Fruit fly (Drosophila melanogaster) whole organism, embryonic: ENCODE data around the gene Fmr1.
A peak's percentile ranks its signal among the peaks of the same experiment; 100 is the strongest.

ENCODE experiments used
- Adf1 ChIP-seq: fragments of 200-800 bp; sonication (Bioruptor generic); IDR thresholded peaks from 2 replicates; pipeline ENCODE4 v1.3.6; 2022; ENCODE audit warnings: missing biosample characterization, missing genetic modification characterization
- B-H2 ChIP-seq: fragments of 200-800 bp; sonication (Bioruptor generic); optimal IDR thresholded peaks from 2 replicates; lab custom pipeline; 2018; ENCODE audit warnings: missing biosample characterization, mild to moderate bottlenecking, missing genetic modification characterization
- BEAF-32 ChIP-seq: fragments of 200-800 bp; sonication (Bioruptor generic); optimal IDR thresholded peaks from 3 replicates; lab custom pipeline; 2017; ENCODE audit warnings: missing biosample characterization, missing genetic modification characterization, mild to moderate bottlenecking, moderate library complexity, missing genetic modification reagents
- CG10209 ChIP-seq: fragments of 200-800 bp; sonication (Bioruptor generic); optimal IDR thresholded peaks from 3 replicates; lab custom pipeline; 2017; ENCODE audit warnings: missing biosample characterization, mild to moderate bottlenecking, missing genetic modification characterization, missing genetic modification reagents
- CG11085 ChIP-seq: fragments of 200-800 bp; sonication (Bioruptor generic); IDR thresholded peaks from 2 replicates; pipeline ENCODE4 v1.3.6; 2022; ENCODE audit warnings: missing biosample characterization, missing genetic modification characterization
- CG12236 ChIP-seq: fragments of 200-800 bp; sonication (Bioruptor generic); optimal IDR thresholded peaks from 2 replicates; lab custom pipeline; 2016; ENCODE audit warnings: missing biosample characterization, missing genetic modification characterization
- CG12299 ChIP-seq: fragments of 200-800 bp; sonication (Bioruptor generic); optimal IDR thresholded peaks from 2 replicates; lab custom pipeline; 2018; ENCODE audit warnings: missing biosample characterization, mild to moderate bottlenecking, missing genetic modification characterization
- CG12659 ChIP-seq: fragments of 200-800 bp; sonication (Bioruptor generic); optimal IDR thresholded peaks from 3 replicates; lab custom pipeline; 2017; ENCODE audit warnings: mild to moderate bottlenecking, missing biosample characterization, missing genetic modification reagents, missing genetic modification characterization
- CG15601 ChIP-seq: fragments of 200-800 bp; sonication (Bioruptor generic); optimal IDR thresholded peaks from 3 replicates; lab custom pipeline; 2019; ENCODE audit warnings: missing biosample characterization, mild to moderate bottlenecking, missing genetic modification characterization, moderate library complexity
- CG2199 ChIP-seq: fragments of 200-800 bp; sonication (Bioruptor generic); IDR thresholded peaks from 3 replicates; pipeline ENCODE4 v1.3.6; 2022; ENCODE audit warnings: missing biosample characterization, missing genetic modification characterization
- CG33557 ChIP-seq: fragments of 200-800 bp; sonication (Bioruptor generic); optimal IDR thresholded peaks from 2 replicates; lab custom pipeline; 2019; ENCODE audit warnings: missing biosample characterization, mild to moderate bottlenecking, missing genetic modification characterization, moderate library complexity
- CG3407 ChIP-seq: fragments of 200-800 bp; sonication (Bioruptor generic); optimal IDR thresholded peaks from 2 replicates; lab custom pipeline; 2018; ENCODE audit warnings: missing biosample characterization, mild to moderate bottlenecking, missing genetic modification characterization
- CG34422 ChIP-seq: fragments of 200-800 bp; sonication (Bioruptor generic); IDR thresholded peaks from 3 replicates; pipeline ENCODE4 v1.3.6; 2022; ENCODE audit warnings: missing biosample characterization, missing genetic modification characterization
- CG43689 ChIP-seq: fragments of 200-800 bp; sonication (Bioruptor generic); IDR thresholded peaks from 2 replicates; pipeline ENCODE4 v1.3.6; 2022; ENCODE audit warnings: missing biosample characterization, missing genetic modification characterization
- CG4424 ChIP-seq: fragments of 200-800 bp; sonication (Bioruptor generic); optimal IDR thresholded peaks from 3 replicates; lab custom pipeline; 2016; ENCODE audit warnings: missing biosample characterization, missing genetic modification characterization
- CG4820 ChIP-seq: fragments of 200-800 bp; sonication (Bioruptor generic); optimal IDR thresholded peaks from 3 replicates; lab custom pipeline; 2016; ENCODE audit warnings: missing biosample characterization, missing genetic modification characterization
- CG5245 ChIP-seq: fragments of 200-800 bp; sonication (Bioruptor generic); optimal IDR thresholded peaks from 3 replicates; lab custom pipeline; 2016; ENCODE audit warnings: missing biosample characterization, missing genetic modification characterization
- CG6254 ChIP-seq: fragments of 200-800 bp; sonication (Bioruptor generic); optimal IDR thresholded peaks from 3 replicates; lab custom pipeline; 2017; ENCODE audit warnings: mild to moderate bottlenecking, missing biosample characterization, missing genetic modification reagents, missing genetic modification characterization
- CG7987 ChIP-seq: fragments of 200-800 bp; sonication (Bioruptor generic); optimal IDR thresholded peaks from 2 replicates; lab custom pipeline; 2018; ENCODE audit warnings: missing biosample characterization, mild to moderate bottlenecking, missing genetic modification characterization, moderate library complexity
- CG8924 ChIP-seq: fragments of 200-800 bp; optimal IDR thresholded peaks from 3 replicates; lab custom pipeline; 2019; ENCODE audit warnings: missing biosample characterization, mild to moderate bottlenecking, missing genetic modification characterization, moderate library complexity
- CTCF ChIP-seq: fragments of 200-800 bp; sonication (Bioruptor generic); optimal IDR thresholded peaks from 2 replicates; lab custom pipeline; 2017; ENCODE audit warnings: missing biosample characterization, mild to moderate bottlenecking, missing genetic modification characterization, moderate library complexity
- Dbx ChIP-seq: fragments of 200-800 bp; sonication (Bioruptor generic); IDR thresholded peaks from 3 replicates; pipeline ENCODE4 v1.3.6; 2022; ENCODE audit warnings: missing biosample characterization, missing genetic modification characterization
- Doc2 ChIP-seq: fragments of 200-800 bp; sonication (Bioruptor generic); IDR thresholded peaks from 2 replicates; pipeline ENCODE4 v1.3.6; 2022; ENCODE audit warnings: missing biosample characterization, missing genetic modification characterization
- Dref ChIP-seq: fragments of 200-800 bp; sonication (Bioruptor generic); IDR thresholded peaks from 2 replicates; pipeline ENCODE4 v1.3.6; 2022; ENCODE audit warnings: missing biosample characterization, missing genetic modification characterization
- Drgx ChIP-seq: fragments of 200-800 bp; sonication (Bioruptor generic); IDR thresholded peaks from 2 replicates; pipeline ENCODE4 v1.3.6; 2022; ENCODE audit warnings: missing biosample characterization, missing genetic modification characterization
- HmgD ChIP-seq: fragments of 200-800 bp; sonication (Bioruptor generic); optimal IDR thresholded peaks from 3 replicates; lab custom pipeline; 2016; ENCODE audit warnings: missing biosample characterization, missing genetic modification characterization
- Lpt ChIP-seq: fragments of >200 bp; optimal IDR thresholded peaks from 2 replicates; lab custom pipeline; 2018; ENCODE audit warnings: missing biosample characterization, missing genetic modification characterization
- Med ChIP-seq: fragments of 200-800 bp; sonication (Bioruptor generic); peaks from one replicate; lab custom pipeline; 2016; ENCODE audit warnings: missing biosample characterization, missing genetic modification characterization, mild to moderate bottlenecking, inconsistent platforms, moderate library complexity
- Mrtf ChIP-seq: fragments of 200-800 bp; sonication (Bioruptor generic); IDR thresholded peaks from 3 replicates; pipeline ENCODE4 v1.3.6; 2022; ENCODE audit warnings: missing biosample characterization, missing genetic modification characterization
- Nf-YC ChIP-seq: fragments of 200-800 bp; optimal IDR thresholded peaks from 3 replicates; lab custom pipeline; 2019; ENCODE audit warnings: missing biosample characterization, mild to moderate bottlenecking, missing genetic modification characterization, moderate library complexity
- NfI ChIP-seq: fragments of 200-800 bp; sonication (Bioruptor generic); optimal IDR thresholded peaks from 3 replicates; lab custom pipeline; 2018; ENCODE audit warnings: missing biosample characterization, mild to moderate bottlenecking, missing genetic modification characterization, moderate library complexity
- Ravus ChIP-seq: fragments of 200-800 bp; sonication (Bioruptor generic); IDR thresholded peaks from 2 replicates; pipeline ENCODE4 v1.3.6; 2022; ENCODE audit warnings: missing biosample characterization, missing genetic modification characterization
- YL-1 ChIP-seq: fragments of 200-800 bp; sonication (Bioruptor generic); optimal IDR thresholded peaks from 3 replicates; lab custom pipeline; 2017; ENCODE audit warnings: missing biosample characterization, mild to moderate bottlenecking, missing genetic modification characterization
- chinmo ChIP-seq: fragments of 200-800 bp; sonication (Bioruptor generic); IDR thresholded peaks from 4 replicates; pipeline ENCODE4 v1.3.6; 2022; ENCODE audit warnings: missing biosample characterization, missing genetic modification characterization; ENCODE audit not compliant: partially characterized antibody
- dmrt99B ChIP-seq: fragments of 200-800 bp; sonication (Bioruptor generic); optimal IDR thresholded peaks from 2 replicates; lab custom pipeline; 2018; ENCODE audit warnings: missing biosample characterization, mild to moderate bottlenecking, missing genetic modification characterization, moderate library complexity
- gsb ChIP-seq: fragments of 200-800 bp; sonication (Bioruptor generic); IDR thresholded peaks from 2 replicates; pipeline ENCODE4 v1.3.6; 2022; ENCODE audit warnings: missing biosample characterization, missing genetic modification characterization
- h ChIP-seq: fragments of >200 bp; optimal IDR thresholded peaks from 2 replicates; lab custom pipeline; 2017
- ham ChIP-seq: fragments of 200-800 bp; sonication (Bioruptor generic); IDR thresholded peaks from 2 replicates; pipeline ENCODE4 v1.3.6; 2022; ENCODE audit warnings: missing biosample characterization, missing genetic modification characterization
- hkb ChIP-seq, 2 experiments: fragments of 200-800 bp in 1 of 2; fragments of >200 bp in 1 of 2; sonication (Bioruptor generic) in 1 of 2; IDR thresholded peaks in 1 of 2; optimal IDR thresholded peaks in 1 of 2; 2 replicates each; pipeline versions ENCODE4 v1.3.6 to Lab custom; 2017 to 2022; ENCODE audit warnings: missing biosample characterization in 1 of 2, missing genetic modification characterization in 1 of 2
- jumu ChIP-seq: fragments of 200-800 bp; sonication (Bioruptor generic); optimal IDR thresholded peaks from 3 replicates; lab custom pipeline; 2016; ENCODE audit warnings: missing biosample characterization, missing genetic modification characterization
- lab ChIP-seq: fragments of 200-800 bp; sonication (Bioruptor generic); optimal IDR thresholded peaks from 3 replicates; lab custom pipeline; 2017; ENCODE audit warnings: missing biosample characterization, missing genetic modification characterization, mild to moderate bottlenecking, moderate library complexity, missing genetic modification reagents
- pita ChIP-seq: fragments of 200-800 bp; sonication (Bioruptor generic); optimal IDR thresholded peaks from 2 replicates; lab custom pipeline; 2017; ENCODE audit warnings: missing biosample characterization, mild to moderate bottlenecking, missing genetic modification characterization
- psq ChIP-seq: fragments of 200-800 bp; sonication (Bioruptor generic); optimal IDR thresholded peaks from 2 replicates; lab custom pipeline; 2017; ENCODE audit warnings: missing biosample characterization, missing genetic modification characterization
- run ChIP-seq: fragments of 200-800 bp; sonication (Bioruptor generic); optimal IDR thresholded peaks from 3 replicates; lab custom pipeline; 2018; ENCODE audit warnings: missing biosample characterization, mild to moderate bottlenecking, missing genetic modification characterization
- salm ChIP-seq: fragments of 200-800 bp; sonication (Bioruptor generic); optimal IDR thresholded peaks from 2 replicates; lab custom pipeline; 2018; ENCODE audit warnings: missing biosample characterization, mild to moderate bottlenecking, missing genetic modification characterization
- slp2 ChIP-seq: fragments of 200-800 bp; sonication (Bioruptor generic); optimal IDR thresholded peaks from 2 replicates; lab custom pipeline; 2016; ENCODE audit warnings: missing biosample characterization, missing genetic modification characterization
- trem ChIP-seq: fragments of 200-800 bp; optimal IDR thresholded peaks from 3 replicates; lab custom pipeline; 2019; ENCODE audit warnings: missing biosample characterization, mild to moderate bottlenecking, missing genetic modification characterization, moderate library complexity
- zf30C ChIP-seq: fragments of 200-800 bp; sonication (Bioruptor generic); optimal IDR thresholded peaks from 3 replicates; lab custom pipeline; 2018; ENCODE audit warnings: missing biosample characterization, mild to moderate bottlenecking, missing genetic modification characterization

Fmr1 gene

DNA sequence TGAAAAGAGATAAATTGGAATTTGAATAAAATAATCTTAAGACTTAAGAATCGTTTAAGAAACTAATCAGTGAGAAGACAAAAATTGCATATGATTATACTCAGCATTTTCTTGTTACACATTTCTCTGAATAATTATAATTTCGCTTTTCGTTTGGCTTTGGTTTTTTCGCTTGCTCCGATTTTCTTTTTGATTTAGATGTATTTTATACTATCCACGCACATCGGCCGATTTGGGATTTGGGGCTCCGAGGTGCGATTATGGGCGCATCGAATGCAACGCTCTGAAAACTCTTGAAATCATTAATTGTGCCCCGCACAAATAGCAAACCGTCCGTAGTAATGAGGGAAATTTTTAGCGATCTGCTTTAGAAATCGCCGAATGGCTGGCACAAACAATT lies 18.4 kb downstream of the Fmr1 start:
- TF ChIP-seq CG15601 (tag; lab: Kevin White, UChicago) (no peak), salm (tag; lab: Kevin White, UChicago) (no peak), jumu (GFP tag; lab: Kevin White, UChicago) (no peak)

dm6 chr3R:10090906-10091305 lies 19.0 kb downstream of the Fmr1 start:
- TF ChIP-seq CG33557 (GFP tag; lab: Kevin White, UChicago) = no peak
- TF ChIP-seq hkb (optimal IDR thresholded peaks at IDR 0.05; lab: Kevin White, UChicago) = no peak
- no peak for TF ChIP-seq hkb (GFP tag; IDR thresholded peaks at IDR 0.05; lab: Robert Waterston, UW)
- TF ChIP-seq CTCF = peak; percentile 76
- no peak for TF ChIP-seq CG43689 (GFP tag; lab: Robert Waterston, UW)
- TF ChIP-seq Dref (GFP tag; lab: Robert Waterston, UW) = no peak
- TF ChIP-seq Nf-YC (tag; lab: Kevin White, UChicago) = no peak
- no peak for TF ChIP-seq CG4424
- no peak for TF ChIP-seq dmrt99B (tag; lab: Kevin White, UChicago)
- no peak for TF ChIP-seq trem (tag; lab: Kevin White, UChicago)
- 0 out of 4 replicates have a peak, but pooled peaks have one; percentile 15 for TF ChIP-seq chinmo (GFP tag; lab: Robert Waterston, UW)
- peak; percentile 8 for TF ChIP-seq Med
- no peak for TF ChIP-seq B-H2
- peak; percentile 94 for TF ChIP-seq CG6254
- TF ChIP-seq CG2199 (GFP tag; lab: Robert Waterston, UW) = 0 out of 3 replicates have a peak, but pooled peaks have one; percentile 12
- TF ChIP-seq zf30C (GFP tag; lab: Kevin White, UChicago) = no peak
- TF ChIP-seq YL-1 (GFP tag; lab: Kevin White, UChicago) = no peak

- no peak for TF ChIP-seq CG12236 (GFP tag; lab: Kevin White, UChicago)
- TF ChIP-seq CG7987 (GFP tag; lab: Kevin White, UChicago) = no peak
- no peak for TF ChIP-seq CTCF
- TF ChIP-seq run (tag; lab: Kevin White, UChicago) = no peak
- no peak for TF ChIP-seq Lpt (GFP tag; lab: Kevin White, UChicago)
- no peak for TF ChIP-seq CG12659
- TF ChIP-seq ham (GFP tag; lab: Robert Waterston, UW) = no peak
- no peak for TF ChIP-seq Dbx (GFP tag; lab: Robert Waterston, UW)
- TF ChIP-seq CG8924 (tag; lab: Kevin White, UChicago) = no peak
- no peak for TF ChIP-seq hkb (optimal IDR thresholded peaks at IDR 0.05; lab: Kevin White, UChicago)
- no peak for TF ChIP-seq hkb (GFP tag; IDR thresholded peaks at IDR 0.05; lab: Robert Waterston, UW)
- no peak for TF ChIP-seq trem (tag; lab: Kevin White, UChicago)
- no peak for TF ChIP-seq CG11085 (GFP tag; lab: Robert Waterston, UW)
- peak; percentile 99 for TF ChIP-seq Adf1 (GFP tag; lab: Robert Waterston, UW)
- TF ChIP-seq CG4820 (GFP tag; lab: Kevin White, UChicago) = no peak
- no peak for TF ChIP-seq CG5245 (GFP tag; lab: Kevin White, UChicago)
- no peak for TF ChIP-seq CG3407 (GFP tag; lab: Kevin White, UChicago)
- peak; percentile 31 for TF ChIP-seq Med
- TF ChIP-seq BEAF-32 (GFP tag; lab: Kevin White, UChicago) = no peak
- TF ChIP-seq psq (GFP tag; lab: Kevin White, UChicago) = no peak
- no peak for TF ChIP-seq Ravus (GFP tag; lab: Robert Waterston, UW)
- TF ChIP-seq NfI (GFP tag; lab: Kevin White, UChicago) = no peak
- TF ChIP-seq CG12299 (tag; lab: Kevin White, UChicago) = no peak
- no peak for TF ChIP-seq Mrtf (GFP tag; lab: Robert Waterston, UW)
- TF ChIP-seq slp2 (GFP tag; lab: Kevin White, UChicago) = no peak
- no peak for TF ChIP-seq pita (GFP tag; lab: Kevin White, UChicago)
- no peak for TF ChIP-seq HmgD (GFP tag; lab: Kevin White, UChicago)
- TF ChIP-seq CG34422 (GFP tag; lab: Robert Waterston, UW) = peak; percentile 20; the same call in 1 of the 3 replicates
- no peak for TF ChIP-seq Doc2 (GFP tag; lab: Robert Waterston, UW)
- no peak for TF ChIP-seq gsb (GFP tag; lab: Robert Waterston, UW)
- TF ChIP-seq lab (GFP tag; lab: Kevin White, UChicago) = no peak
- TF ChIP-seq h = no peak
- no peak for TF ChIP-seq CG10209 (GFP tag; lab: Kevin White, UChicago)
- TF ChIP-seq Drgx (GFP tag; lab: Robert Waterston, UW) = no peak
Observed at dm6 chr3R:10089171-10089664, 20.7 kb downstream of the Fmr1 start.
